Fruit fly (Drosophila melanogaster) whole organism, embryonic: Measurements from ENCODE around the gene APP-BP1.

ENCODE experiments used
- ATbp ChIP-seq: fragments of 200-800 bp; sonication (Bioruptor generic); optimal IDR thresholded peaks from 2 replicates; lab custom pipeline; 2017; ENCODE audit warnings: missing biosample characterization, mild to moderate bottlenecking, missing genetic modification characterization, missing genetic modification reagents
- C15 ChIP-seq: fragments of 200-800 bp; sonication (Bioruptor generic); IDR thresholded peaks from 3 replicates; pipeline ENCODE4 v1.3.6; 2022; ENCODE audit warnings: missing biosample characterization, missing genetic modification characterization
- CG10147 ChIP-seq: fragments of 200-800 bp; sonication (Bioruptor generic); optimal IDR thresholded peaks from 2 replicates; lab custom pipeline; 2019; ENCODE audit warnings: missing biosample characterization, mild to moderate bottlenecking, missing genetic modification characterization, moderate library complexity
- CG11560 ChIP-seq: fragments of 200-800 bp; sonication (Bioruptor generic); IDR thresholded peaks from 3 replicates; pipeline ENCODE4 v1.3.6; 2022; ENCODE audit warnings: missing biosample characterization, missing genetic modification characterization
- CG11695 ChIP-seq: fragments of 200-800 bp; sonication (Bioruptor generic); IDR thresholded peaks from 3 replicates; pipeline ENCODE4 v1.3.6; 2022; ENCODE audit warnings: missing biosample characterization, missing genetic modification characterization
- CG12155 ChIP-seq: fragments of 200-800 bp; sonication (Bioruptor generic); optimal IDR thresholded peaks from 3 replicates; lab custom pipeline; 2016; ENCODE audit warnings: missing biosample characterization, missing genetic modification characterization
- CG13424 ChIP-seq: fragments of 200-800 bp; sonication (Bioruptor generic); optimal IDR thresholded peaks from 2 replicates; lab custom pipeline; 2019; ENCODE audit warnings: missing biosample characterization, mild to moderate bottlenecking, missing genetic modification characterization, moderate library complexity
- CG15514 ChIP-seq: fragments of 200-800 bp; sonication (Bioruptor generic); optimal IDR thresholded peaks from 3 replicates; lab custom pipeline; 2017; ENCODE audit warnings: missing biosample characterization, missing genetic modification characterization, mild to moderate bottlenecking, moderate library complexity, missing genetic modification reagents
- CG17912 ChIP-seq: fragments of 200-800 bp; sonication (Bioruptor generic); optimal IDR thresholded peaks from 2 replicates; lab custom pipeline; 2018; ENCODE audit warnings: missing biosample characterization, mild to moderate bottlenecking, missing genetic modification characterization
- CG18262 ChIP-seq: fragments of 200-800 bp; optimal IDR thresholded peaks from 3 replicates; lab custom pipeline; 2019; ENCODE audit warnings: missing biosample characterization, mild to moderate bottlenecking, missing genetic modification characterization, moderate library complexity
- CG18619 ChIP-seq: fragments of 200-800 bp; sonication (Bioruptor generic); optimal IDR thresholded peaks from 3 replicates; lab custom pipeline; 2017; ENCODE audit warnings: missing biosample characterization, mild to moderate bottlenecking, missing genetic modification characterization
- CG2120 ChIP-seq: fragments of 200-800 bp; sonication (Bioruptor generic); optimal IDR thresholded peaks from 3 replicates; lab custom pipeline; 2016; ENCODE audit warnings: missing biosample characterization, missing genetic modification characterization
- CG30403 ChIP-seq: fragments of 200-800 bp; sonication (Bioruptor generic); optimal IDR thresholded peaks from 3 replicates; lab custom pipeline; 2016; ENCODE audit warnings: missing biosample characterization, missing genetic modification characterization
- CG32532 ChIP-seq: fragments of 200-800 bp; sonication (Bioruptor generic); IDR thresholded peaks from 2 replicates; pipeline ENCODE4 v1.3.6; 2022; ENCODE audit warnings: missing biosample characterization, missing genetic modification characterization
- CG4404 ChIP-seq: fragments of 200-800 bp; sonication (Bioruptor generic); IDR thresholded peaks from 2 replicates; pipeline ENCODE4 v1.3.6; 2022; ENCODE audit warnings: missing biosample characterization, missing genetic modification characterization
- CG7372 ChIP-seq: fragments of 200-800 bp; sonication (Bioruptor generic); IDR thresholded peaks from 2 replicates; pipeline ENCODE4 v1.3.6; 2022; ENCODE audit warnings: missing biosample characterization, missing genetic modification characterization
- CG7745 ChIP-seq: fragments of 200-800 bp; sonication (Bioruptor generic); optimal IDR thresholded peaks from 2 replicates; lab custom pipeline; 2018; ENCODE audit warnings: missing biosample characterization, mild to moderate bottlenecking, missing genetic modification characterization, moderate library complexity
- CG7839 ChIP-seq: fragments of 200-800 bp; sonication (Bioruptor generic); optimal IDR thresholded peaks from 3 replicates; lab custom pipeline; 2018; ENCODE audit warnings: missing biosample characterization, mild to moderate bottlenecking, missing genetic modification characterization, moderate library complexity
- CG7987 ChIP-seq: fragments of 200-800 bp; sonication (Bioruptor generic); optimal IDR thresholded peaks from 2 replicates; lab custom pipeline; 2018; ENCODE audit warnings: missing biosample characterization, mild to moderate bottlenecking, missing genetic modification characterization, moderate library complexity
- D19A ChIP-seq: fragments of 200-800 bp; optimal IDR thresholded peaks from 3 replicates; lab custom pipeline; 2019; ENCODE audit warnings: missing biosample characterization, mild to moderate bottlenecking, missing genetic modification characterization, moderate library complexity
- Dad ChIP-seq: fragments of 200-800 bp; sonication (Bioruptor generic); optimal IDR thresholded peaks from 3 replicates; lab custom pipeline; 2016; ENCODE audit warnings: missing biosample characterization, missing genetic modification characterization
- Dfd ChIP-seq, 2 experiments: fragments of >200 bp; optimal IDR thresholded peaks; 2 replicates each; lab custom pipeline; 2017; ENCODE audit warnings: missing biosample characterization in 2 of 2, missing genetic modification characterization in 2 of 2
- Hmx ChIP-seq: fragments of 200-800 bp; sonication (Bioruptor generic); optimal IDR thresholded peaks from 2 replicates; lab custom pipeline; 2016; ENCODE audit warnings: missing biosample characterization, missing genetic modification characterization
- Hr39 ChIP-seq: fragments of >200 bp; optimal IDR thresholded peaks from 2 replicates; lab custom pipeline; 2017
- Hsf ChIP-seq: fragments of 200-800 bp; sonication (Bioruptor generic); optimal IDR thresholded peaks from 3 replicates; lab custom pipeline; 2016; ENCODE audit warnings: missing biosample characterization, missing genetic modification characterization
- Kr ChIP-seq: fragments of 200-800 bp; sonication (Bioruptor generic); optimal IDR thresholded peaks from 2 replicates; lab custom pipeline; 2017; ENCODE audit warnings: missing biosample characterization, mild to moderate bottlenecking, missing genetic modification characterization
- MESR4 ChIP-seq: fragments of 200-800 bp; sonication (Bioruptor generic); optimal IDR thresholded peaks from 2 replicates; lab custom pipeline; 2018; ENCODE audit warnings: missing biosample characterization, mild to moderate bottlenecking, missing genetic modification characterization, moderate library complexity
- Opbp ChIP-seq: fragments of 200-800 bp; sonication (Bioruptor generic); IDR thresholded peaks from 3 replicates; pipeline ENCODE4 v1.3.6; 2022; ENCODE audit warnings: missing biosample characterization, missing genetic modification characterization; ENCODE audit not compliant: partially characterized antibody
- Ptx1 ChIP-seq: fragments of 200-800 bp; sonication (Bioruptor generic); IDR thresholded peaks from 2 replicates; pipeline ENCODE4 v1.3.6; 2022; ENCODE audit warnings: missing biosample characterization, missing genetic modification characterization
- abd-A ChIP-seq: fragments of 200-800 bp; sonication (Bioruptor generic); optimal IDR thresholded peaks from 3 replicates; lab custom pipeline; 2019; ENCODE audit warnings: missing biosample characterization, mild to moderate bottlenecking, missing genetic modification characterization, moderate library complexity
- ap ChIP-seq: fragments of 200-800 bp; sonication (Bioruptor generic); IDR thresholded peaks from 2 replicates; pipeline ENCODE4 v1.3.6; 2022; ENCODE audit warnings: missing biosample characterization, missing genetic modification characterization
- ato ChIP-seq: fragments of 200-800 bp; sonication (Bioruptor generic); IDR thresholded peaks from 2 replicates; pipeline ENCODE4 v1.3.6; 2022; ENCODE audit warnings: missing biosample characterization, missing genetic modification characterization; ENCODE audit not compliant: partially characterized antibody
- az2 ChIP-seq: fragments of 200-800 bp; sonication (Bioruptor generic); optimal IDR thresholded peaks from 3 replicates; lab custom pipeline; 2016; ENCODE audit warnings: missing biosample characterization, missing genetic modification characterization
- bab2 ChIP-seq: fragments of 200-800 bp; sonication (Bioruptor generic); optimal IDR thresholded peaks from 2 replicates; lab custom pipeline; 2016; ENCODE audit warnings: missing biosample characterization, missing genetic modification characterization
- bigmax ChIP-seq: fragments of 200-800 bp; sonication (Bioruptor generic); optimal IDR thresholded peaks from 2 replicates; lab custom pipeline; 2018; ENCODE audit warnings: missing biosample characterization, mild to moderate bottlenecking, missing genetic modification characterization
- bowl ChIP-seq: fragments of 200-800 bp; sonication (Bioruptor generic); IDR thresholded peaks from 2 replicates; pipeline ENCODE4 v1.3.6; 2022; ENCODE audit warnings: missing biosample characterization, missing genetic modification characterization
- cg ChIP-seq: fragments of 200-800 bp; sonication (Bioruptor generic); optimal IDR thresholded peaks from 3 replicates; lab custom pipeline; 2019; ENCODE audit warnings: missing biosample characterization, mild to moderate bottlenecking, missing genetic modification characterization, moderate library complexity
- crc ChIP-seq: fragments of 200-800 bp; sonication (Bioruptor generic); optimal IDR thresholded peaks from 2 replicates; lab custom pipeline; 2016; ENCODE audit warnings: missing biosample characterization, missing genetic modification characterization
- crol ChIP-seq: fragments of 200-800 bp; sonication (Bioruptor generic); IDR thresholded peaks from 2 replicates; pipeline ENCODE4 v1.3.6; 2022; ENCODE audit warnings: missing biosample characterization, missing genetic modification characterization
- eve ChIP-seq, 2 experiments: fragments of >200 bp; optimal IDR thresholded peaks; 2 replicates each; lab custom pipeline; 2017; ENCODE audit warnings: missing biosample characterization in 2 of 2, missing genetic modification characterization in 2 of 2
- gcm2 ChIP-seq: fragments of 200-800 bp; sonication (Bioruptor generic); optimal IDR thresholded peaks from 2 replicates; lab custom pipeline; 2016; ENCODE audit warnings: missing biosample characterization, missing genetic modification characterization
- jigr1 ChIP-seq: fragments of 200-800 bp; sonication (Bioruptor generic); IDR thresholded peaks from 3 replicates; pipeline ENCODE4 v1.3.6; 2022; ENCODE audit warnings: missing biosample characterization, missing genetic modification characterization
- nau ChIP-seq: fragments of 200-800 bp; sonication (Bioruptor generic); optimal IDR thresholded peaks from 3 replicates; lab custom pipeline; 2017; ENCODE audit warnings: missing biosample characterization, mild to moderate bottlenecking, missing genetic modification characterization, missing genetic modification reagents
- nerfin-2 ChIP-seq: fragments of 200-800 bp; sonication (Bioruptor generic); IDR thresholded peaks from 2 replicates; pipeline ENCODE4 v1.3.6; 2022; ENCODE audit warnings: missing biosample characterization, missing genetic modification characterization; ENCODE audit not compliant: partially characterized antibody
- ranshi ChIP-seq: fragments of 200-800 bp; sonication (Bioruptor generic); IDR thresholded peaks from 2 replicates; pipeline ENCODE4 v1.3.6; 2022; ENCODE audit warnings: missing biosample characterization, missing genetic modification characterization
- run ChIP-seq: fragments of 200-800 bp; sonication (Bioruptor generic); optimal IDR thresholded peaks from 3 replicates; lab custom pipeline; 2018; ENCODE audit warnings: missing biosample characterization, mild to moderate bottlenecking, missing genetic modification characterization
- sens-2 ChIP-seq: fragments of 200-800 bp; sonication (Bioruptor generic); IDR thresholded peaks from 2 replicates; pipeline ENCODE4 v1.3.6; 2022; ENCODE audit warnings: missing biosample characterization, missing genetic modification characterization
- slbo ChIP-seq: fragments of 200-800 bp; sonication (Bioruptor generic); IDR thresholded peaks from 2 replicates; pipeline ENCODE4 v1.3.6; 2022; ENCODE audit warnings: missing biosample characterization, missing genetic modification characterization
- so ChIP-seq: fragments of 200-800 bp; sonication (Bioruptor generic); IDR thresholded peaks from 3 replicates; pipeline ENCODE4 v1.3.6; 2022; ENCODE audit warnings: missing biosample characterization, missing genetic modification characterization
- stwl ChIP-seq: fragments of 200-800 bp; sonication (Bioruptor generic); optimal IDR thresholded peaks from 3 replicates; lab custom pipeline; 2018; ENCODE audit warnings: missing biosample characterization, mild to moderate bottlenecking, missing genetic modification characterization, moderate library complexity
- tgo ChIP-seq: fragments of 200-800 bp; sonication (Bioruptor generic); IDR thresholded peaks from 3 replicates; pipeline ENCODE4 v1.3.6; 2022; ENCODE audit warnings: missing biosample characterization, missing genetic modification characterization

Gene APP-BP1

dm6 chr3L:11093046-11093520 is 5.1 kb upstream of the APP-BP1 start, which contains the start of gene JIL-1 (continued):
- peak; percentile 70 for TF ChIP-seq MESR4 (GFP tag; lab: Kevin White, UChicago)
- peak; percentile 63 for TF ChIP-seq ranshi (GFP tag; lab: Robert Waterston, UW)
- peak; percentile 68 for TF ChIP-seq CG12155 (GFP tag; lab: Kevin White, UChicago)
- TF ChIP-seq nau: no peak
- peak in 1 of 2 experiments; percentile 46 for TF ChIP-seq eve (GFP tag; optimal IDR thresholded peaks at IDR 0.05; lab: Kevin White, UChicago)
- no peak for TF ChIP-seq cg (GFP tag; lab: Kevin White, UChicago)
- TF ChIP-seq D19A (tag; lab: Kevin White, UChicago): no peak
- peak; percentile 85 for TF ChIP-seq CG2120 (GFP tag; lab: Kevin White, UChicago)
- TF ChIP-seq Dad (GFP tag; lab: Kevin White, UChicago): peak; percentile 69
- TF ChIP-seq CG32532 (GFP tag; lab: Robert Waterston, UW): peak; percentile 88
- peak; percentile 93 for TF ChIP-seq Opbp (GFP tag; lab: Robert Waterston, UW)
- peak; percentile 54; the same call in 1 of the 2 replicates for TF ChIP-seq CG4404
- TF ChIP-seq Hmx (GFP tag; lab: Kevin White, UChicago): no peak
- TF ChIP-seq CG7745 (tag; lab: Kevin White, UChicago): no peak
- peak; percentile 80 for TF ChIP-seq nerfin-2 (GFP tag; lab: Robert Waterston, UW)
- 0 out of 3 replicates have a peak, but pooled peaks have one; percentile 30 for TF ChIP-seq CG11695 (GFP tag; lab: Robert Waterston, UW)
- TF ChIP-seq gcm2 (GFP tag; lab: Kevin White, UChicago): no peak
- no peak for TF ChIP-seq ATbp (GFP tag; lab: Kevin White, UChicago)
- TF ChIP-seq bowl (GFP tag; lab: Robert Waterston, UW): no peak; the same call in 1 of the 2 replicates
- peak; percentile 50 for TF ChIP-seq Hsf (GFP tag; lab: Kevin White, UChicago)
- TF ChIP-seq stwl (tag; lab: Kevin White, UChicago): peak; percentile 66
- peak; percentile 80 for TF ChIP-seq Ptx1 (GFP tag; lab: Robert Waterston, UW)
- peak; percentile 48 for TF ChIP-seq az2 (GFP tag; lab: Kevin White, UChicago)
- TF ChIP-seq CG10147 (GFP tag; lab: Kevin White, UChicago): peak; percentile 53
- TF ChIP-seq CG15514 (GFP tag; lab: Kevin White, UChicago): peak; percentile 53
- TF ChIP-seq CG30403 (GFP tag; lab: Kevin White, UChicago): peak; percentile 77
- TF ChIP-seq jigr1: no peak
- no peak for TF ChIP-seq crc (GFP tag; lab: Kevin White, UChicago)
- TF ChIP-seq Dfd (GFP tag; optimal IDR thresholded peaks at IDR 0.05; lab: Kevin White, UChicago): no peak
- TF ChIP-seq bab2 (GFP tag; lab: Kevin White, UChicago): peak; percentile 48
- TF ChIP-seq Hr39 (lab: Kevin White, UChicago): no peak
- no peak for TF ChIP-seq ap (GFP tag; lab: Robert Waterston, UW)
- TF ChIP-seq CG18262 (tag; lab: Kevin White, UChicago): peak; percentile 43
- peak; percentile 20; the same call in 1 of the 3 replicates for TF ChIP-seq CG11560 (tag; lab: Robert Waterston, UW)
- TF ChIP-seq ato (GFP tag; lab: Robert Waterston, UW): peak; percentile 73
- TF ChIP-seq sens-2: no peak
- TF ChIP-seq crol (GFP tag; lab: Robert Waterston, UW): no peak
- peak; percentile 35 for TF ChIP-seq CG13424 (tag; lab: Kevin White, UChicago)
- no peak for TF ChIP-seq bigmax (GFP tag; lab: Kevin White, UChicago)
- peak; percentile 41 for TF ChIP-seq CG18619
- peak; percentile 48; the same call in 1 of the 2 replicates for TF ChIP-seq CG7372
- TF ChIP-seq CG7839 (tag; lab: Kevin White, UChicago): peak; percentile 79
- TF ChIP-seq run: no peak
- peak; percentile 28 for TF ChIP-seq abd-A (tag; lab: Kevin White, UChicago)
- TF ChIP-seq tgo (GFP tag; lab: Robert Waterston, UW): peak; percentile 76
- peak; percentile 28; the same call in 2 of the 3 replicates for TF ChIP-seq so (GFP tag; lab: Robert Waterston, UW)
- peak; percentile 2 for TF ChIP-seq CG7987 (GFP tag; lab: Kevin White, UChicago)
- peak; percentile 93 for TF ChIP-seq slbo (GFP tag; lab: Robert Waterston, UW)
- TF ChIP-seq CG17912 (GFP tag; lab: Kevin White, UChicago): peak; percentile 19
- TF ChIP-seq C15: peak; percentile 71; the same call in 2 of the 3 replicates
- no peak for TF ChIP-seq Kr (GFP tag; lab: Kevin White, UChicago)
